Worm (Caenorhabditis elegans): Measurements from ENCODE around the gene lsy-13.

- TF ChIP-seq dao-5 (tag; optimal IDR thresholded peaks at IDR 0.05): no peak
- no peak for TF ChIP-seq W03F9.2 (tag; optimal IDR thresholded peaks at IDR 0.05)
Measured at ce11 chrIV:16831366-16831765, 32.3 kb upstream of the lsy-13 start, which contains the start of gene clec-194.

Data from whole organism, L4/young adult.